Fruit fly (Drosophila melanogaster) Kc167 (cell line): ENCODE data around the gene Ccdc39.

Experiments
- Myc ChIP-seq: fragments of >200 bp; optimal IDR thresholded peaks from 2 replicates; lab custom pipeline; 2017; ENCODE audit warnings: missing external identifiers
- ttk ChIP-seq: sonication (Bioruptor generic); optimal IDR thresholded peaks from 2 replicates; lab custom pipeline; 2017; ENCODE audit warnings: missing external identifiers

DNA sequence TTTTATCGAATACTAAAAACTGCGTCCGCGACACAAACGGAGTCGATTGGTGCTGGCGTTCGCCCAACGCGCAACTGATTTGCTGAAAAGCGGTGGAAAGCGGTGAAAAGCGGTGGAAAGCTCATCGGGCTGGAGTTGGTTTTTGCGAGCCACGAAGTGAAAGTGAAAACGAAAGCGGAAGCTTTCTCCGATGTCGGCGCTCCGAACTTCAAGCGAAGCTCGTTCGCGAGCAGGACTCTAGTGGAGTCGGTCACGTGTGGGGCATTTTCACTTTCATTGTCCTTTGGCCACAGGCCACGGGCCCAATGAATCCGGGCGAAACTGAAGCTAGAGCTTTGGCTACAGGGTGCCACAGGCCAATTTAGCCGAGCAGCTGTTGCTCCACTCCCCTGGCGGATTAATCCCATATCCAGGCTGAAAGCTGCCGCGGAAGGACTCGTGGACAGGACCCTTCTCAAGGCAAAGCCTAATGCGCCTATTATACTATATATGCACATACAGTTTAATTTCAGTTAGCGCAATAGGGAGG lies 15.7 kb downstream of the Ccdc39 start:
- no peak for TF ChIP-seq Myc (lab: Kevin White, UChicago)
- no peak for TF ChIP-seq ttk
